Worm (Caenorhabditis elegans) whole organism, L3 larva: ENCODE measurements around the gene W10C6.2.

Experiments
- ama-1 ChIP-seq: fragments of 150-350 bp; optimal IDR thresholded peaks from 2 replicates; lab custom pipeline; 2018
- ceh-82 ChIP-seq: fragments of 150-350 bp; optimal IDR thresholded peaks from 2 replicates; lab custom pipeline; 2014; ENCODE audit warnings: missing biosample characterization, missing genetic modification characterization
- nhr-12 ChIP-seq: fragments of 150-350 bp; optimal IDR thresholded peaks from 2 replicates; lab custom pipeline; 2014; ENCODE audit warnings: missing biosample characterization, missing genetic modification characterization
- nhr-28 ChIP-seq: fragments of 150-350 bp; optimal IDR thresholded peaks from 2 replicates; lab custom pipeline; 2014; ENCODE audit warnings: missing biosample characterization, missing genetic modification characterization
- nhr-77 ChIP-seq: fragments of 150-350 bp; optimal IDR thresholded peaks from 2 replicates; lab custom pipeline; 2014; ENCODE audit warnings: missing biosample characterization, missing genetic modification characterization
- pqm-1 ChIP-seq: fragments of 150-350 bp; optimal IDR thresholded peaks from 2 replicates; lab custom pipeline; 2017; ENCODE audit warnings: missing biosample characterization, missing genetic modification characterization, inconsistent platforms
- unc-39 ChIP-seq: sonication (generic microtip); optimal IDR thresholded peaks from 4 replicates; lab custom pipeline; 2017; ENCODE audit warnings: missing biosample characterization, missing genetic modification characterization

- TF ChIP-seq nhr-77 (tag; lab: Kevin White, UChicago) (no peak), unc-39 (tag; lab: Kevin White, UChicago) (no peak), ceh-82 (tag; lab: Kevin White, UChicago) (no peak), ama-1 (lab: Kevin White, UChicago) (no peak), nhr-12 (tag; lab: Kevin White, UChicago) (no peak), nhr-28 (no peak), pqm-1 (tag; lab: Kevin White, UChicago) (no peak)
These were observed 40.0 kb upstream of the W10C6.2 start for ce11 chrII:11161675-11162074.
